Fruit fly (Drosophila melanogaster): ENCODE measurements around the gene CG3061.
A peak's percentile ranks its signal among the peaks of the same experiment; 100 is the strongest.

CG3061 gene

DNA sequence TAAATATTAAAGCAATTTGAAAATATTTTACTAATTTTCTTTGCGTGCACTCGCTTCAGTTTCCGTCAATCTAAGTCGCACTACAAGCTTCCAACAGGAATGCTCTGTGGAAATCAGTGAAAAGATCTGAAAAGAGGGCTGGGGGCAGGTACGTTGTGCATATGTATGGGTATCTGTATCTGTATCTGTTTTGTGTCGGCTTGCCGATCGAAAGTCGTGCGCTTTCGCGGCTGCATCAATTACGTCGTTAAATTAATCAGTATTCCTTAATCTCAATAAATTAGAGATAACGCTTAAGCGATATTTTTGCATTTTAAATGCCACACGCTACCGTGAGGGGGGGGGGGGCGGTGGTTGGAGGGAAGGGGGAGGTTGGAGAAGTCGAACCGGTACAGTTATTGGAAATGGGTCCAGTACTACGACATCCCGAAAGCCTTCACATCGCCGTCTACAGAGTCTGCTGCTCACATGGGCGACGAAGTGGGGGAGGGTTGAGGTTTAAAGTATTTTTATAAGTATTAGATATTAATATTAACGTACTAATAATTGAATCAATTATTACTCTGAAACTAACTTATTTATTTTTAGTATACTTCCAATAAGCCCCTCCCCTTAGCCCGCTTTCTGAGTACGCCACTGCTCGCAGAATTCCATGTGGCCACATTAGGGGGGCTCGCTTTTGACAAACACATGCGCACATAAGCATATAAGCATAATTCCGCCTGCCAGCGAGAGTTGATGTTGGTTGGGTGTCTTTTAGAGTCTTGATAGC lies 21.1 kb downstream of the CG3061 start (continued):
- peak; percentile 96 for TF ChIP-seq CG8119 (GFP tag; IDR thresholded peaks at IDR 0.05)
- TF ChIP-seq Hr4 (GFP tag; optimal IDR thresholded peaks at IDR 0.05), result peak; percentile 88
- peak; percentile 84 for TF ChIP-seq Sox102F (GFP tag; optimal IDR thresholded peaks at IDR 0.05)
- TF ChIP-seq fkh (GFP tag; optimal IDR thresholded peaks at IDR 0.05), result peak; percentile 71
- peak; percentile 91 for TF ChIP-seq CG11902 (GFP tag; optimal IDR thresholded peaks at IDR 0.05)
- TF ChIP-seq eg (GFP tag; IDR thresholded peaks at IDR 0.05), result peak; percentile 97
- TF ChIP-seq CG6276 (GFP tag; optimal IDR thresholded peaks at IDR 0.05), result peak; percentile 95
- TF ChIP-seq Eip93F (GFP tag; optimal IDR thresholded peaks at IDR 0.05), result peak; percentile 87
- peak; percentile 98 for TF ChIP-seq CG6163 (GFP tag; IDR thresholded peaks at IDR 0.05)
- TF ChIP-seq vri (GFP tag; optimal IDR thresholded peaks at IDR 0.05), result peak; percentile 83
- TF ChIP-seq CG32006 (GFP tag; optimal IDR thresholded peaks at IDR 0.05), result peak; percentile 97
- peak; percentile 91 for TF ChIP-seq spab (GFP tag; optimal IDR thresholded peaks at IDR 0.05)
- TF ChIP-seq CG9139 (GFP tag; optimal IDR thresholded peaks at IDR 0.05), result peak; percentile 88
- TF ChIP-seq topi (GFP tag; optimal IDR thresholded peaks at IDR 0.05), result peak; percentile 86

DNA sequence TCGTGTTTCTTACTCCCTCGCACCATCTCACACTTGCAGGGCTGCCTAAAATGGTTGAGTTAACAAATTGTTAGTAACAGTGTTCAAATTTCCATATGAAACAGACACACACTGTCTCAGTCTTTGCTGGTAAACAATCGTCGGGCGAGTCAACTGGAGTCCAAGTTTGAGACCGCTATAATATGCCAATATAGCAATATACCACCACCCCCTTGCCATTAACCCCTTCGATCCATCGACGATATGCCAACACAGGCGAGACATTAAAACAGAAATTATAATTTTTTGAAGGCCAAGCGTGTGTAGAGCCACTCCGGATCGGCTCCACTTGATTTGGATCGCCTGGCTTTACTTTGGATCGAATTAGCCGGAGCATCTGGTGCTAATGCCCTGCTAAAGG lies 21.9 kb downstream of the CG3061 start:
- TF ChIP-seq fkh (GFP tag; optimal IDR thresholded peaks at IDR 0.05) (peak; percentile 73), salr (GFP tag; optimal IDR thresholded peaks at IDR 0.05) (no peak)

DNA sequence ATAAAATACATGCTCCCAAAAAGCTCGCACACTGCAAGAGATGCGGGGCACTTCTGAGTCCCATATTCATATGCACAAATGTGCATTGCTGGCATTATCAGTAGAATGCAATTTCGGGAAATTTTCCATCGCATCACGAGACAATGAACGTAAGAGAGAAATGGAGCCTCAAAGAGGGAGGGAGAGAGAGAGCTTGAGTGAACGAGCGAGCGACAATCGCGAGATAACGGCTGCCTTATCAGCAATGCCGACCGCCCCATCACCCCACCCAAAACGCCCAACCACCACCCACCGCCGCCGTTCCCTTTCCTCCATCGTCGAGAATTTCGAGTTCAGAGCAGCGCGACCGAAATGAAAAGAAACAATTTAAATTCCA lies 23.8 kb downstream of the CG3061 start:
- no peak for TF ChIP-seq spab (GFP tag; optimal IDR thresholded peaks at IDR 0.05)
- TF ChIP-seq CG9139 (GFP tag; optimal IDR thresholded peaks at IDR 0.05), result no peak
- no peak for TF ChIP-seq CG3919 (GFP tag; optimal IDR thresholded peaks at IDR 0.05)
- TF ChIP-seq vri (GFP tag; optimal IDR thresholded peaks at IDR 0.05), result peak; percentile 40
- TF ChIP-seq topi (GFP tag; optimal IDR thresholded peaks at IDR 0.05), result no peak
- no peak for TF ChIP-seq Met (GFP tag; optimal IDR thresholded peaks at IDR 0.05)
- TF ChIP-seq Eip78C (GFP tag), result no peak
- TF ChIP-seq CG11902 (GFP tag; optimal IDR thresholded peaks at IDR 0.05), result no peak
- TF ChIP-seq fd85E (GFP tag; optimal IDR thresholded peaks at IDR 0.05), result no peak
- TF ChIP-seq net (GFP tag; optimal IDR thresholded peaks at IDR 0.05), result no peak
- TF ChIP-seq CG6808 (GFP tag; optimal IDR thresholded peaks at IDR 0.05), result no peak
- 0 out of 3 replicates have a peak, but pooled peaks have one; percentile 17 for TF ChIP-seq eg (GFP tag; IDR thresholded peaks at IDR 0.05)
- TF ChIP-seq Sox15 (GFP tag; optimal IDR thresholded peaks at IDR 0.05), result no peak
- no peak for TF ChIP-seq CG11294 (GFP tag; IDR thresholded peaks at IDR 0.05)
- no peak for TF ChIP-seq fkh (GFP tag; optimal IDR thresholded peaks at IDR 0.05)
- TF ChIP-seq svp (GFP tag), result peak; percentile 95
- TF ChIP-seq CG15336 (GFP tag; IDR thresholded peaks at IDR 0.05), result peak; percentile 30; the same call in 1 of the 2 replicates
- TF ChIP-seq Eip93F (GFP tag; optimal IDR thresholded peaks at IDR 0.05), result no peak
- TF ChIP-seq CG7368 (GFP tag; optimal IDR thresholded peaks at IDR 0.05), result no peak
- TF ChIP-seq CG6854 (GFP tag; optimal IDR thresholded peaks at IDR 0.05), result no peak
- TF ChIP-seq CG6163 (GFP tag; IDR thresholded peaks at IDR 0.05), result 0 out of 3 replicates have a peak, but pooled peaks have one; percentile 43
- TF ChIP-seq Smox (GFP tag; optimal IDR thresholded peaks at IDR 0.05), result no peak

DNA sequence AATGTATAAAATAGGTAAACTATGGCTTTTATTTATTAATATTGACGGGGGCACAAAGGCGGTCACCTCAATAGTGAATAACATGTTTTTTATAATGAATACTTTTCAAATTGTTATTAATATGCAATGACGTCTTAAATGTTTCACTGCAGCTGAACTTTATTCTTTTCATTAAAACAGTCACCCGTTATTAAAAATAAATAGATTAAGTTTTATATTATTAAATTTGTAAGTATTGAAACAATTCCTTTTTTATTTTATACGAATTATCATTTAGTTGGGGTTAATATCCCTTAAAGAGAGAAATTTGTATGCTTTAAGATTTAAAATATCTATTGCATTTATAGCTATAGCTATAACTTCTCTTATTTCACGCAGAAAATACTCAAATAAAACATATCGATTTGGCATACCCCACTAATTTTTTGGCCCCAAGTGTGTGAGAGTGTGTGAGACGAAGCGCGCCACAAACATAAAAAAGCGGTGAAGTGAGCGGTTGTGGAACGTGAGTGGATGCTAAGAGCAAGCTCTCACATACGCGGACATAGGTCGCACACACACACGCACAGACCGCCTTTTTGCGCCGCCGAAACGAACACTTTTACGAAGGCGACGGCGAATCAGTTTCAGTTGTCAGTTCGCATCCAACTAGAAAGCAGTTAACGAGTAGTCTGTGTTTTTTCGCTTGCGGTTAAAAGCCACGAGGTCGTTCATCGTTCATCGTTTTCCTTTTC lies 24.3 kb downstream of the CG3061 start, which contains the start of gene foxo:
foxo (plus strand) TSS at position 626 of the 734 bp plus-strand sequence.
- TF ChIP-seq CG6808 (GFP tag; optimal IDR thresholded peaks at IDR 0.05), result peak; percentile 49
- TF ChIP-seq achi (GFP tag; optimal IDR thresholded peaks at IDR 0.05), result peak; percentile 63
- no peak for TF ChIP-seq Blimp-1 (GFP tag; optimal IDR thresholded peaks at IDR 0.05)
- TF ChIP-seq Hr38 (GFP tag; optimal IDR thresholded peaks at IDR 0.05), result no peak
- peak; percentile 63 for TF ChIP-seq Met (GFP tag; optimal IDR thresholded peaks at IDR 0.05)
- peak; percentile 74; the same call in 2 of the 3 replicates for TF ChIP-seq CG8119 (GFP tag; IDR thresholded peaks at IDR 0.05)
- TF ChIP-seq CG4318 (GFP tag; optimal IDR thresholded peaks at IDR 0.05), result peak; percentile 59
- TF ChIP-seq Hr4 (GFP tag; optimal IDR thresholded peaks at IDR 0.05), result peak; percentile 69
- TF ChIP-seq CG3919 (GFP tag; optimal IDR thresholded peaks at IDR 0.05), result peak; percentile 77
- TF ChIP-seq Gug (GFP tag; IDR thresholded peaks at IDR 0.05), result peak; percentile 26; the same call in 1 of the 2 replicates
- TF ChIP-seq CG10669 (GFP tag; optimal IDR thresholded peaks at IDR 0.05), result peak; percentile 59
- peak; percentile 84 for TF ChIP-seq svp (GFP tag)
- peak; percentile 61 for TF ChIP-seq acj6 (GFP tag; optimal IDR thresholded peaks at IDR 0.05)
- peak; percentile 54 for TF ChIP-seq Sox14 (GFP tag; optimal IDR thresholded peaks at IDR 0.05)
- peak; percentile 40 for TF ChIP-seq lz (GFP tag; optimal IDR thresholded peaks at IDR 0.05)
- peak; percentile 87 for TF ChIP-seq Eip78C (GFP tag)
- no peak for TF ChIP-seq fd85E (GFP tag; optimal IDR thresholded peaks at IDR 0.05)
- TF ChIP-seq CG6854 (GFP tag; optimal IDR thresholded peaks at IDR 0.05), result peak; percentile 32
- peak; percentile 70 for TF ChIP-seq CG34406 (GFP tag; optimal IDR thresholded peaks at IDR 0.05)
- no peak for TF ChIP-seq Eip93F (GFP tag; optimal IDR thresholded peaks at IDR 0.05)
- TF ChIP-seq Smox (GFP tag; optimal IDR thresholded peaks at IDR 0.05), result peak; percentile 62
- no peak for TF ChIP-seq CG1621 (tag; optimal IDR thresholded peaks at IDR 0.05)
- TF ChIP-seq OdsH (GFP tag; optimal IDR thresholded peaks at IDR 0.05), result peak; percentile 66
- TF ChIP-seq Sox102F (GFP tag; optimal IDR thresholded peaks at IDR 0.05), result peak; percentile 59
- TF ChIP-seq Lpt (GFP tag; optimal IDR thresholded peaks at IDR 0.05), result peak; percentile 36
